Fruit fly (Drosophila melanogaster) whole organism, prepupa: ENCODE results near the gene CG6398.

ENCODE experiments used
- CG11902 ChIP-seq: fragments of 200-800 bp; sonication (Bioruptor generic); optimal IDR thresholded peaks from 3 replicates; lab custom pipeline; 2016; ENCODE audit warnings: missing biosample characterization, missing genetic modification characterization
- CG8119 ChIP-seq: fragments of 200-800 bp; sonication (Bioruptor generic); IDR thresholded peaks from 3 replicates; pipeline ENCODE4 v1.3.6; 2022; ENCODE audit warnings: missing biosample characterization, missing genetic modification characterization

- no peak for TF ChIP-seq CG8119 (GFP tag; lab: Robert Waterston, UW)
- TF ChIP-seq CG11902 (GFP tag; lab: Kevin White, UChicago): no peak
Measured at dm6 chrX:17789413-17790054, 41.1 kb upstream of the CG6398 start.
